Fruit fly (Drosophila melanogaster) whole organism, prepupa: ENCODE measurements around the gene mad2.

Experiments used
- CG16779 ChIP-seq: fragments of 200-800 bp; sonication (Bioruptor generic); optimal IDR thresholded peaks from 3 replicates; lab custom pipeline; 2017; ENCODE audit warnings: missing biosample characterization, mild to moderate bottlenecking, missing genetic modification characterization
- CG8632 ChIP-seq: fragments of 200-800 bp; sonication (Bioruptor generic); optimal IDR thresholded peaks from 3 replicates; lab custom pipeline; 2016; ENCODE audit warnings: missing biosample characterization, missing genetic modification characterization
- Hr38 ChIP-seq: sonication (Bioruptor generic); optimal IDR thresholded peaks from 2 replicates; lab custom pipeline; 2016; ENCODE audit warnings: missing biosample characterization, missing genetic modification characterization
- esn ChIP-seq: fragments of 200-800 bp; sonication (Bioruptor generic); optimal IDR thresholded peaks from 2 replicates; lab custom pipeline; 2016; ENCODE audit warnings: missing biosample characterization, mild to moderate bottlenecking, missing genetic modification characterization, moderate library complexity
- fd85E ChIP-seq: fragments of 200-800 bp; sonication (Bioruptor generic); optimal IDR thresholded peaks from 3 replicates; lab custom pipeline; 2016; ENCODE audit warnings: missing biosample characterization, missing genetic modification characterization

dm6 chr3L:5808540-5809200 is 4.2 kb downstream of the mad2 start:
- TF ChIP-seq CG16779 (tag; lab: Kevin White, UChicago) (no peak), esn (GFP tag; lab: Kevin White, UChicago) (no peak), fd85E (GFP tag; lab: Kevin White, UChicago) (no peak), CG8632 (GFP tag; lab: Kevin White, UChicago) (no peak), Hr38 (GFP tag; lab: Kevin White, UChicago) (no peak)
